Fruit fly (Drosophila melanogaster): ENCODE measurements around the gene CheB38a.

The CheB38a gene

DNA sequence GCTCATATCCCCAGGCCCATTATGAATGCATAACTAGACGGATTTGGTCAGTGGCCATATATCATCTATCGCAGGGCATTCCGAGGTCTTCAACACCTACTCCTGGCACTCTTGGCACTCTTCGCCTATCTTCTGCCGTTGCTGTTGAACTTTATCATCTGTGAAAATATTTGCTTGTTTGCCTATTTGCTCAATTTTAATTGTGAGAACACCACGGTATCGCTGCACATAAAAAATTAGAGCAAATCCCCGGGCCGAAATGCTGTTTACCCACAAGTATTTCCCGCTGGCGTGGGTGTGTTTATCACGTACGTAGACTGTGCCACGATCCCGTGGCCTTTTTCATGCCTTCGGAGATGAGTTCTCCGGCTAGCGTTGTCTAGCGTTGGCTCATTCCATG lies 37.6 kb downstream of the CheB38a start (continued):
- peak; percentile 74; the same call in 2 of the 3 replicates for TF ChIP-seq otp (GFP tag; IDR thresholded peaks at IDR 0.05)
- TF ChIP-seq CG17568 (GFP tag; optimal IDR thresholded peaks at IDR 0.05): peak; percentile 79
- TF ChIP-seq Dip3 (GFP tag; optimal IDR thresholded peaks at IDR 0.05): peak; percentile 11
- TF ChIP-seq CG17802 (tag; optimal IDR thresholded peaks at IDR 0.05): no peak
- peak; percentile 39; the same call in 1 of the 2 replicates for TF ChIP-seq vvl (GFP tag; IDR thresholded peaks at IDR 0.05)
- TF ChIP-seq CG7357 (GFP tag; IDR thresholded peaks at IDR 0.05): no peak
- TF ChIP-seq CG31365 (tag; optimal IDR thresholded peaks at IDR 0.05): peak; percentile 58
- TF ChIP-seq CG2889 (GFP tag; IDR thresholded peaks at IDR 0.05): no peak
- peak; percentile 42; the same call in 1 of the 2 replicates for TF ChIP-seq NFAT (GFP tag; IDR thresholded peaks at IDR 0.05)
- TF ChIP-seq tin (GFP tag; optimal IDR thresholded peaks at IDR 0.05): no peak
- TF ChIP-seq CG18764 (GFP tag; optimal IDR thresholded peaks at IDR 0.05): peak; percentile 53
- no peak for TF ChIP-seq Bgb (GFP tag; IDR thresholded peaks at IDR 0.05; ENCODE audit: partially characterized antibody)
- TF ChIP-seq stwl (tag; optimal IDR thresholded peaks at IDR 0.05): no peak
- peak in 1 of 2 experiments; percentile 21 for TF ChIP-seq insv (GFP tag; optimal IDR thresholded peaks at IDR 0.05)
- TF ChIP-seq cwo (GFP tag; optimal IDR thresholded peaks at IDR 0.05): peak; percentile 39
- TF ChIP-seq CG18011 (GFP tag; optimal IDR thresholded peaks at IDR 0.05): peak; percentile 4
- TF ChIP-seq CG12299 (tag; optimal IDR thresholded peaks at IDR 0.05): peak; percentile 30
- TF ChIP-seq Xrp1 (GFP tag; IDR thresholded peaks at IDR 0.05): peak; percentile 80
- TF ChIP-seq croc (GFP tag; conservative IDR thresholded peaks at IDR 0.05): no peak
- TF ChIP-seq seq (GFP tag; IDR thresholded peaks at IDR 0.05): 0 out of 2 replicates have a peak, but pooled peaks have one; percentile 33
- peak; percentile 50 for TF ChIP-seq CG17385 (GFP tag; optimal IDR thresholded peaks at IDR 0.05)
- no peak for TF ChIP-seq h (optimal IDR thresholded peaks at IDR 0.05)
- TF ChIP-seq Blimp-1 (GFP tag; optimal IDR thresholded peaks at IDR 0.05): peak; percentile 50
- no peak for TF ChIP-seq CG9797 (GFP tag; optimal IDR thresholded peaks at IDR 0.05)
- TF ChIP-seq CrebB (tag; optimal IDR thresholded peaks at IDR 0.05): peak; percentile 80
- TF ChIP-seq Lim3 (GFP tag; IDR thresholded peaks at IDR 0.05): no peak

DNA sequence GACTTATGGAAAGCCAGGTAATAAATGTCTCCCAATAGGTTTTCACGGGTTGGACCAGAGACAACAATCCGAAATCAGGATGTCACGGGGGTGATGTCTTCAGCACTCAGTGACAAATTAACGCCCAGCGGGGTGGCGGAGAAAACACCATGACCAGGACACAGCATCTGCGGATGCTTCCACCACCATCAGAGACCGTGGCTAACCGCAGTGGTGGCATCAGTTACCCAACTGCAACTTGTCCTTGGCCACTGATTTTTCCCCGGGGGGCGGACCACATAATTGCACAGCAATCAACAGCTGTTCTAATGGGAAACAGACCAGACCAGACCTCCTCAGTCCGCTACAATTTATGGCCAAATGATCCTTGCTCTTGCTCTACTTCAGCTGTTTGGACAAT lies 40.0 kb downstream of the CheB38a start:
- TF ChIP-seq CG10543 (GFP tag; optimal IDR thresholded peaks at IDR 0.05): no peak
- TF ChIP-seq CG12744 (GFP tag; optimal IDR thresholded peaks at IDR 0.05): no peak
- TF ChIP-seq tll (GFP tag; optimal IDR thresholded peaks at IDR 0.05): peak in 1 of 2 experiments; percentile 57
- TF ChIP-seq CG31441 (GFP tag; IDR thresholded peaks at IDR 0.05): no peak
- TF ChIP-seq trem (tag; optimal IDR thresholded peaks at IDR 0.05): no peak
- peak; percentile 42 for TF ChIP-seq D (optimal IDR thresholded peaks at IDR 0.05)
- TF ChIP-seq D (GFP tag; optimal IDR thresholded peaks at IDR 0.05): no peak
- TF ChIP-seq seq (GFP tag; IDR thresholded peaks at IDR 0.05): no peak
- no peak for TF ChIP-seq H2.0 (GFP tag; IDR thresholded peaks at IDR 0.05)
- TF ChIP-seq al (GFP tag; IDR thresholded peaks at IDR 0.05): no peak
- TF ChIP-seq CG17612 (GFP tag; IDR thresholded peaks at IDR 0.05): no peak
- TF ChIP-seq cad (GFP tag; optimal IDR thresholded peaks at IDR 0.05): peak; percentile 79
- TF ChIP-seq tgo (GFP tag; IDR thresholded peaks at IDR 0.05): no peak
- no peak for TF ChIP-seq slbo (GFP tag; IDR thresholded peaks at IDR 0.05)
- TF ChIP-seq Ets65A (GFP tag): no peak
- no peak for TF ChIP-seq CG2120 (GFP tag; optimal IDR thresholded peaks at IDR 0.05)
- TF ChIP-seq phol (tag; optimal IDR thresholded peaks at IDR 0.05): no peak
- no peak for TF ChIP-seq CG3847 (GFP tag; IDR thresholded peaks at IDR 0.05)
- no peak for TF ChIP-seq CG9215 (GFP tag; IDR thresholded peaks at IDR 0.05)
- TF ChIP-seq hth (optimal IDR thresholded peaks at IDR 0.05): no peak
- TF ChIP-seq toy (GFP tag; IDR thresholded peaks at IDR 0.05): no peak
- TF ChIP-seq prd (optimal IDR thresholded peaks at IDR 0.05): no peak
- peak; percentile 67; the same call in 2 of the 3 replicates for TF ChIP-seq prd (GFP tag; IDR thresholded peaks at IDR 0.05)
- TF ChIP-seq slou (GFP tag; optimal IDR thresholded peaks at IDR 0.05): no peak
- no peak for TF ChIP-seq lov (optimal IDR thresholded peaks at IDR 0.05)
- TF ChIP-seq lov (GFP tag; IDR thresholded peaks at IDR 0.05): no peak
- no peak for TF ChIP-seq gcm2 (GFP tag; optimal IDR thresholded peaks at IDR 0.05)
- TF ChIP-seq CG1602 (GFP tag; optimal IDR thresholded peaks at IDR 0.05): no peak
- TF ChIP-seq zen (tag; optimal IDR thresholded peaks at IDR 0.05): peak; percentile 77

All from whole organism, embryonic.